Worm (Caenorhabditis elegans) whole organism, L4/young adult: ENCODE measurements around the gene sptl-3.

Experiments
- W03F9.2 ChIP-seq: fragments of 150-350 bp; optimal IDR thresholded peaks from 2 replicates; lab custom pipeline; 2014; ENCODE audit warnings: missing biosample characterization, missing genetic modification characterization
- him-1 ChIP-seq: sonication (generic microtip); optimal IDR thresholded peaks from 2 replicates; lab custom pipeline; 2016; ENCODE audit warnings: missing genotype, missing genetic modification reagents, missing genetic modification characterization, missing compliant biosample characterization

ce11 chrV:13916196-13916595, 23.1 kb downstream of the sptl-3 start, which contains the start of gene str-252:
- no peak for TF ChIP-seq W03F9.2
- TF ChIP-seq him-1, result no peak
